Fruit fly (Drosophila melanogaster): ENCODE results near the gene CG14362.

- TF ChIP-seq lola (GFP tag; optimal IDR thresholded peaks at IDR 0.05) (no peak), pan (optimal IDR thresholded peaks at IDR 0.05) (no peak), usp (GFP tag; optimal IDR thresholded peaks at IDR 0.05) (no peak), CrebA (GFP tag; optimal IDR thresholded peaks at IDR 0.05; ENCODE audit: borderline replicate concordance) (no peak), GATAd (GFP tag; optimal IDR thresholded peaks at IDR 0.05) (no peak), CG9705 (GFP tag; optimal IDR thresholded peaks at IDR 0.05) (no peak), fru (GFP tag; optimal IDR thresholded peaks at IDR 0.05) (no peak), Myc (optimal IDR thresholded peaks at IDR 0.05) (no peak), Hr83 (GFP tag; optimal IDR thresholded peaks at IDR 0.05; ENCODE audit: poor library complexity, severe bottlenecking) (no peak), dmrt93B (GFP tag; optimal IDR thresholded peaks at IDR 0.05) (no peak), h (GFP tag; optimal IDR thresholded peaks at IDR 0.05) (no peak), sv (GFP tag; optimal IDR thresholded peaks at IDR 0.05) (no peak), ey (GFP tag; optimal IDR thresholded peaks at IDR 0.05) (no peak)
These were observed 17.4 kb downstream of the CG14362 start, which contains the start of gene Nsf2 for dm6 chr3R:13837807-13838206.
